Worm (Caenorhabditis elegans): ENCODE data around the gene wbp-11.

- TF ChIP-seq mec-3 (tag; optimal IDR thresholded peaks at IDR 0.05; ENCODE audit: borderline replicate concordance) (no peak), lim-6 (tag; optimal IDR thresholded peaks at IDR 0.05) (no peak), sox-2 (GFP tag; IDR thresholded peaks at IDR 0.05) (no peak), ceh-18 (tag; optimal IDR thresholded peaks at IDR 0.05) (no peak), ahr-1 (tag; optimal IDR thresholded peaks at IDR 0.05) (no peak), unc-3 (GFP tag; conservative IDR thresholded peaks at IDR 0.05) (no peak), unc-3 (tag; optimal IDR thresholded peaks at IDR 0.05) (no peak), pax-1 (tag; optimal IDR thresholded peaks at IDR 0.05) (no peak), ceh-24 (tag; optimal IDR thresholded peaks at IDR 0.05) (no peak)
These were observed 26.2 kb upstream of the wbp-11 start, which contains the start of gene pax-3 for ce11 chrII:10146488-10146887.
